Fruit fly (Drosophila melanogaster) whole organism, embryonic: ENCODE results near the gene CG6048.
A peak's percentile ranks its signal among the peaks of the same experiment; 100 is the strongest.

Experiments used
- Antp ChIP-seq: fragments of 200-800 bp; sonication (Bioruptor generic); optimal IDR thresholded peaks from 3 replicates; lab custom pipeline; 2016; ENCODE audit warnings: missing biosample characterization, missing genetic modification characterization
- Asciz ChIP-seq: fragments of 200-800 bp; sonication (Bioruptor generic); optimal IDR thresholded peaks from 2 replicates; lab custom pipeline; 2017; ENCODE audit warnings: missing biosample characterization, mild to moderate bottlenecking, missing genetic modification characterization, missing genetic modification reagents
- CG10147 ChIP-seq: fragments of 200-800 bp; sonication (Bioruptor generic); optimal IDR thresholded peaks from 2 replicates; lab custom pipeline; 2019; ENCODE audit warnings: missing biosample characterization, mild to moderate bottlenecking, missing genetic modification characterization, moderate library complexity
- CG10959 ChIP-seq: fragments of 200-800 bp; sonication (Bioruptor generic); IDR thresholded peaks from 2 replicates; pipeline ENCODE4 v1.3.6; 2022; ENCODE audit warnings: missing biosample characterization, missing genetic modification characterization
- CG11560 ChIP-seq: fragments of 200-800 bp; sonication (Bioruptor generic); IDR thresholded peaks from 3 replicates; pipeline ENCODE4 v1.3.6; 2022; ENCODE audit warnings: missing biosample characterization, missing genetic modification characterization
- CG12104 ChIP-seq: fragments of 200-800 bp; sonication (Bioruptor generic); optimal IDR thresholded peaks from 3 replicates; lab custom pipeline; 2016; ENCODE audit warnings: missing biosample characterization, missing genetic modification characterization
- CG14014 ChIP-seq: fragments of 200-800 bp; sonication (Bioruptor generic); IDR thresholded peaks from 2 replicates; pipeline ENCODE4 v1.3.6; 2022; ENCODE audit warnings: missing biosample characterization, missing genetic modification characterization
- CG14710 ChIP-seq: fragments of 200-800 bp; sonication (Bioruptor generic); optimal IDR thresholded peaks from 3 replicates; lab custom pipeline; 2019; ENCODE audit warnings: missing biosample characterization, mild to moderate bottlenecking, missing genetic modification characterization, moderate library complexity
- CG1647 ChIP-seq: fragments of 200-800 bp; sonication (Bioruptor generic); optimal IDR thresholded peaks from 3 replicates; lab custom pipeline; 2016; ENCODE audit warnings: missing biosample characterization, missing genetic modification characterization
- CG2678 ChIP-seq: fragments of 200-800 bp; sonication (Bioruptor generic); optimal IDR thresholded peaks from 3 replicates; lab custom pipeline; 2019; ENCODE audit warnings: missing biosample characterization, mild to moderate bottlenecking, missing genetic modification characterization, moderate library complexity
- CG2889 ChIP-seq: fragments of 200-800 bp; sonication (Bioruptor generic); IDR thresholded peaks from 3 replicates; pipeline ENCODE4 v1.3.6; 2022; ENCODE audit warnings: missing biosample characterization, missing genetic modification characterization
- CG31388 ChIP-seq: fragments of 200-800 bp; sonication (Bioruptor generic); optimal IDR thresholded peaks from 2 replicates; lab custom pipeline; 2016; ENCODE audit warnings: missing biosample characterization, missing genetic modification characterization
- CG3163 ChIP-seq: fragments of 200-800 bp; sonication (Bioruptor generic); optimal IDR thresholded peaks from 3 replicates; lab custom pipeline; 2016; ENCODE audit warnings: missing biosample characterization, missing genetic modification characterization
- CG32767 ChIP-seq: fragments of 200-800 bp; sonication (Bioruptor generic); IDR thresholded peaks from 2 replicates; pipeline ENCODE4 v1.3.6; 2022; ENCODE audit warnings: missing biosample characterization, missing genetic modification characterization
- CG4360 ChIP-seq: fragments of 200-800 bp; sonication (Bioruptor generic); IDR thresholded peaks from 2 replicates; pipeline ENCODE4 v1.3.6; 2022; ENCODE audit warnings: missing biosample characterization, missing genetic modification characterization
- CG4404 ChIP-seq: fragments of 200-800 bp; sonication (Bioruptor generic); IDR thresholded peaks from 2 replicates; pipeline ENCODE4 v1.3.6; 2022; ENCODE audit warnings: missing biosample characterization, missing genetic modification characterization
- CG8281 ChIP-seq: fragments of 200-800 bp; sonication (Bioruptor generic); optimal IDR thresholded peaks from 2 replicates; lab custom pipeline; 2018; ENCODE audit warnings: missing biosample characterization, mild to moderate bottlenecking, missing genetic modification characterization, moderate library complexity
- CG9437 ChIP-seq: fragments of 200-800 bp; sonication (Bioruptor generic); optimal IDR thresholded peaks from 2 replicates; lab custom pipeline; 2018; ENCODE audit warnings: missing biosample characterization, mild to moderate bottlenecking, missing genetic modification characterization
- Dp ChIP-seq: fragments of 200-800 bp; sonication (Bioruptor generic); optimal IDR thresholded peaks from 2 replicates; lab custom pipeline; 2018; ENCODE audit warnings: missing biosample characterization, mild to moderate bottlenecking, missing genetic modification characterization, moderate library complexity
- E2f1 ChIP-seq: fragments of 200-800 bp; sonication (Bioruptor generic); IDR thresholded peaks from 2 replicates; pipeline ENCODE4 v1.3.6; 2022; ENCODE audit warnings: missing biosample characterization, missing genetic modification characterization
- Ets97D ChIP-seq: fragments of 200-800 bp; sonication (Bioruptor generic); optimal IDR thresholded peaks from 3 replicates; lab custom pipeline; 2016; ENCODE audit warnings: missing biosample characterization, missing genetic modification characterization
- Fer2 ChIP-seq: fragments of 200-800 bp; sonication (Bioruptor generic); optimal IDR thresholded peaks from 2 replicates; lab custom pipeline; 2018; ENCODE audit warnings: missing biosample characterization, mild to moderate bottlenecking, missing genetic modification characterization, moderate library complexity
- HLHmδ ChIP-seq: fragments of 200-800 bp; sonication (Bioruptor generic); optimal IDR thresholded peaks from 2 replicates; lab custom pipeline; 2018; ENCODE audit warnings: missing biosample characterization, mild to moderate bottlenecking, missing genetic modification characterization, moderate library complexity
- Jarid2 ChIP-seq: fragments of 200-800 bp; sonication (Bioruptor generic); optimal IDR thresholded peaks from 3 replicates; lab custom pipeline; 2017; ENCODE audit warnings: mild to moderate bottlenecking, missing biosample characterization, missing genetic modification reagents, missing genetic modification characterization
- MTF-1 ChIP-seq: fragments of 200-800 bp; sonication (Bioruptor generic); optimal IDR thresholded peaks from 2 replicates; lab custom pipeline; 2018; ENCODE audit warnings: missing biosample characterization, mild to moderate bottlenecking, missing genetic modification characterization, borderline replicate concordance
- Mrtf ChIP-seq: fragments of 200-800 bp; sonication (Bioruptor generic); IDR thresholded peaks from 3 replicates; pipeline ENCODE4 v1.3.6; 2022; ENCODE audit warnings: missing biosample characterization, missing genetic modification characterization
- Nf-YA ChIP-seq: fragments of 200-800 bp; sonication (Bioruptor generic); IDR thresholded peaks from 2 replicates; pipeline ENCODE4 v1.3.6; 2022; ENCODE audit warnings: missing biosample characterization, missing genetic modification characterization
- NfI ChIP-seq: fragments of 200-800 bp; sonication (Bioruptor generic); optimal IDR thresholded peaks from 3 replicates; lab custom pipeline; 2018; ENCODE audit warnings: missing biosample characterization, mild to moderate bottlenecking, missing genetic modification characterization, moderate library complexity
- Optix ChIP-seq: fragments of 200-800 bp; sonication (Bioruptor generic); IDR thresholded peaks from 3 replicates; pipeline ENCODE4 v1.3.6; 2022; ENCODE audit warnings: missing biosample characterization, missing genetic modification characterization
- Sin3A ChIP-seq: fragments of >200 bp; optimal IDR thresholded peaks from 2 replicates; lab custom pipeline; 2018
- Sry-δ ChIP-seq: fragments of 200-800 bp; sonication (Bioruptor generic); optimal IDR thresholded peaks from 2 replicates; lab custom pipeline; 2016; ENCODE audit warnings: missing biosample characterization, missing genetic modification characterization
- Ssrp ChIP-seq: fragments of 200-800 bp; sonication (Bioruptor generic); optimal IDR thresholded peaks from 2 replicates; lab custom pipeline; 2018; ENCODE audit warnings: missing biosample characterization, mild to moderate bottlenecking, missing genetic modification characterization, moderate library complexity
- Xrp1 ChIP-seq: fragments of 200-800 bp; sonication (Bioruptor generic); IDR thresholded peaks from 2 replicates; pipeline ENCODE4 v1.3.6; 2022; ENCODE audit warnings: missing biosample characterization, missing genetic modification characterization
- aop ChIP-seq: fragments of 200-800 bp; sonication (Bioruptor generic); IDR thresholded peaks from 2 replicates; pipeline ENCODE4 v1.3.6; 2022; ENCODE audit warnings: missing biosample characterization, missing genetic modification characterization
- bab2 ChIP-seq: fragments of 200-800 bp; sonication (Bioruptor generic); optimal IDR thresholded peaks from 2 replicates; lab custom pipeline; 2016; ENCODE audit warnings: missing biosample characterization, missing genetic modification characterization
- corto ChIP-seq: fragments of 200-800 bp; sonication (Bioruptor generic); optimal IDR thresholded peaks from 2 replicates; lab custom pipeline; 2016; ENCODE audit warnings: missing biosample characterization, mild to moderate bottlenecking, missing genetic modification characterization, moderate library complexity
- dan ChIP-seq: fragments of 200-800 bp; sonication (Bioruptor generic); IDR thresholded peaks from 2 replicates; pipeline ENCODE4 v1.3.6; 2022; ENCODE audit warnings: missing biosample characterization, missing genetic modification characterization
- fd64A ChIP-seq: fragments of 200-800 bp; sonication (Bioruptor generic); optimal IDR thresholded peaks from 3 replicates; lab custom pipeline; 2018; ENCODE audit warnings: missing biosample characterization, mild to moderate bottlenecking, missing genetic modification characterization
- fd96Cb ChIP-seq: fragments of 200-800 bp; sonication (Bioruptor generic); optimal IDR thresholded peaks from 2 replicates; lab custom pipeline; 2018; ENCODE audit warnings: missing biosample characterization, mild to moderate bottlenecking, missing genetic modification characterization, moderate library complexity
- fru ChIP-seq: fragments of >200 bp; optimal IDR thresholded peaks from 2 replicates; lab custom pipeline; 2017
- gro ChIP-seq: fragments of 200-800 bp; sonication (Bioruptor generic); optimal IDR thresholded peaks from 2 replicates; lab custom pipeline; 2016; ENCODE audit warnings: missing biosample characterization, missing genetic modification characterization
- inv ChIP-seq: fragments of 200-800 bp; sonication (Bioruptor generic); IDR thresholded peaks from 2 replicates; pipeline ENCODE4 v1.3.6; 2022; ENCODE audit warnings: missing biosample characterization, missing genetic modification characterization; ENCODE audit not compliant: partially characterized antibody
- kay ChIP-seq: fragments of 200-800 bp; sonication (Bioruptor generic); optimal IDR thresholded peaks from 2 replicates; lab custom pipeline; 2016; ENCODE audit warnings: missing biosample characterization, missing genetic modification characterization
- ken ChIP-seq: fragments of 200-800 bp; sonication (Bioruptor generic); IDR thresholded peaks from 3 replicates; pipeline ENCODE4 v1.3.6; 2022; ENCODE audit warnings: missing biosample characterization, missing genetic modification characterization
- knrl ChIP-seq: fragments of 200-800 bp; sonication (Bioruptor generic); IDR thresholded peaks from 3 replicates; pipeline ENCODE4 v1.3.6; 2022; ENCODE audit warnings: missing biosample characterization, missing genetic modification characterization; ENCODE audit not compliant: partially characterized antibody
- nmo ChIP-seq: fragments of 200-800 bp; sonication (Bioruptor generic); optimal IDR thresholded peaks from 2 replicates; lab custom pipeline; 2018; ENCODE audit warnings: missing biosample characterization, mild to moderate bottlenecking, missing genetic modification characterization, moderate library complexity
- pros ChIP-seq: fragments of 200-800 bp; sonication (Bioruptor generic); optimal IDR thresholded peaks from 3 replicates; lab custom pipeline; 2019; ENCODE audit warnings: missing biosample characterization, mild to moderate bottlenecking, missing genetic modification characterization, moderate library complexity
- repo ChIP-seq: fragments of 200-800 bp; sonication (Bioruptor generic); optimal IDR thresholded peaks from 2 replicates; lab custom pipeline; 2016; ENCODE audit warnings: missing biosample characterization, missing genetic modification characterization
- scrt ChIP-seq: fragments of 200-800 bp; sonication (Bioruptor generic); optimal IDR thresholded peaks from 2 replicates; lab custom pipeline; 2018; ENCODE audit warnings: missing biosample characterization, mild to moderate bottlenecking, missing genetic modification characterization, moderate library complexity
- so ChIP-seq: fragments of 200-800 bp; sonication (Bioruptor generic); IDR thresholded peaks from 3 replicates; pipeline ENCODE4 v1.3.6; 2022; ENCODE audit warnings: missing biosample characterization, missing genetic modification characterization
- tna ChIP-seq: fragments of 200-800 bp; sonication (Bioruptor generic); IDR thresholded peaks from 2 replicates; pipeline ENCODE4 v1.3.6; 2022; ENCODE audit warnings: missing biosample characterization, missing genetic modification characterization; ENCODE audit not compliant: partially characterized antibody
- zfh1 ChIP-seq: fragments of 200-800 bp; sonication (Bioruptor generic); IDR thresholded peaks from 3 replicates; pipeline ENCODE4 v1.3.6; 2022; ENCODE audit warnings: missing biosample characterization, missing genetic modification characterization

CG6048 gene

DNA sequence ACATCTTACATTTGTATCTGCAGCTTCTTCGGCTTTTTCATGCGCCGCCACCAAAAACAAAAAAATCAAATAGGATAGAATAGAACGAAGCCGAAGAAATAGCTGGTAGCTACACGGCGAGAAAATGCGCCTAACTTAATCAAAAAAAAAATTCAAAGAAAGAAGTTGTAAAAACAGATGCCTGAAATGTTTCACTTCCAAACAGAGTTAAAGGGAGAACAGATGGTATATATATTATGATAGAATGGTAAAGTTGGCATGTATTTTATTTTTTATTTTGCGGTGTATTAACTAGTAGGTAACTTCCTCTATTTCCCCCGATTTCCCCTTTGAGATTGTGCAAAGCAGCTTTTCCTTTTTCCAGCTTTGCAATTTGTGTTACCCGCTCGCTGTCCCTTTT lies 28.0 kb upstream of the CG6048 start (continued):
- TF ChIP-seq MTF-1 (GFP tag; lab: Kevin White, UChicago), result no peak
- no peak for TF ChIP-seq inv
- TF ChIP-seq dan (GFP tag; lab: Robert Waterston, UW), result no peak
- no peak for TF ChIP-seq Jarid2 (GFP tag; lab: Kevin White, UChicago)
- TF ChIP-seq CG9437 (GFP tag; lab: Kevin White, UChicago), result no peak
- no peak for TF ChIP-seq CG4360 (GFP tag; lab: Robert Waterston, UW)
- TF ChIP-seq tna (GFP tag; lab: Robert Waterston, UW), result no peak
- TF ChIP-seq scrt (GFP tag; lab: Kevin White, UChicago), result no peak
- no peak for TF ChIP-seq repo (GFP tag; lab: Kevin White, UChicago)
- no peak for TF ChIP-seq Sry-δ (GFP tag; lab: Kevin White, UChicago)
- TF ChIP-seq E2f1, result no peak
- TF ChIP-seq Nf-YA (GFP tag; lab: Robert Waterston, UW), result no peak
- TF ChIP-seq Xrp1 (GFP tag; lab: Robert Waterston, UW), result peak; percentile 58
- 0 out of 3 replicates have a peak, but pooled peaks have one; percentile 10 for TF ChIP-seq zfh1 (GFP tag; lab: Robert Waterston, UW)
- no peak for TF ChIP-seq fd64A
- peak; percentile 10 for TF ChIP-seq bab2 (GFP tag; lab: Kevin White, UChicago)
- TF ChIP-seq knrl, result no peak
- peak; percentile 24 for TF ChIP-seq CG14710 (tag; lab: Kevin White, UChicago)
- TF ChIP-seq CG10147, result peak; percentile 11
- no peak for TF ChIP-seq so (GFP tag; lab: Robert Waterston, UW)
- peak; percentile 27; the same call in 1 of the 2 replicates for TF ChIP-seq CG14014 (GFP tag; lab: Robert Waterston, UW)
- no peak for TF ChIP-seq CG11560
- TF ChIP-seq pros (GFP tag; lab: Kevin White, UChicago), result no peak
- no peak for TF ChIP-seq CG32767
- TF ChIP-seq Sin3A (lab: Kevin White, UChicago), result no peak
- no peak for TF ChIP-seq Asciz (GFP tag; lab: Kevin White, UChicago)
- no peak for TF ChIP-seq kay (GFP tag; lab: Kevin White, UChicago)
- no peak for TF ChIP-seq HLHmδ (GFP tag; lab: Kevin White, UChicago)
- no peak for TF ChIP-seq CG2889 (GFP tag; lab: Robert Waterston, UW)
- TF ChIP-seq gro, result no peak
- no peak for TF ChIP-seq Antp (GFP tag; lab: Kevin White, UChicago)
- TF ChIP-seq Ssrp (tag; lab: Kevin White, UChicago), result peak; percentile 32
- TF ChIP-seq ken, result no peak
- no peak for TF ChIP-seq Optix (GFP tag; lab: Robert Waterston, UW)
- TF ChIP-seq CG8281, result no peak
- no peak for TF ChIP-seq Mrtf (GFP tag; lab: Robert Waterston, UW)
- no peak for TF ChIP-seq aop (GFP tag; lab: Robert Waterston, UW)
- TF ChIP-seq CG1647, result no peak
- 0 out of 2 replicates have a peak, but pooled peaks have one; percentile 12 for TF ChIP-seq CG10959 (GFP tag; lab: Robert Waterston, UW)
- TF ChIP-seq fru (lab: Kevin White, UChicago), result no peak
- no peak for TF ChIP-seq Fer2 (tag; lab: Kevin White, UChicago)
- TF ChIP-seq CG12104 (GFP tag; lab: Kevin White, UChicago), result peak; percentile 12
- TF ChIP-seq CG2678 (tag; lab: Kevin White, UChicago), result peak; percentile 50
- no peak for TF ChIP-seq CG4404
- TF ChIP-seq CG3163, result no peak
- TF ChIP-seq NfI (GFP tag; lab: Kevin White, UChicago), result peak; percentile 25
- TF ChIP-seq Dp, result no peak
- no peak for TF ChIP-seq CG31388 (GFP tag; lab: Kevin White, UChicago)
- TF ChIP-seq fd96Cb (tag; lab: Kevin White, UChicago), result peak; percentile 23
- TF ChIP-seq corto (GFP tag; lab: Kevin White, UChicago), result no peak
- TF ChIP-seq nmo (GFP tag; lab: Kevin White, UChicago), result peak; percentile 23
- TF ChIP-seq Ets97D (GFP tag; lab: Kevin White, UChicago), result no peak
